Fruit fly (Drosophila melanogaster) whole organism, wandering third instar larva: Measurements from ENCODE around the gene mei-P26.

Experiments
- CG9705 ChIP-seq: fragments of 200-800 bp; sonication (Bioruptor generic); optimal IDR thresholded peaks from 2 replicates; lab custom pipeline; 2018; ENCODE audit warnings: missing biosample characterization, mild to moderate bottlenecking, missing genetic modification characterization
- CrebA ChIP-seq: fragments of 200-800 bp; sonication (Bioruptor generic); optimal IDR thresholded peaks from 2 replicates; lab custom pipeline; 2016; ENCODE audit warnings: missing biosample characterization, mild to moderate bottlenecking, missing genetic modification characterization, borderline replicate concordance
- Hr78 ChIP-seq: fragments of >200 bp; optimal IDR thresholded peaks from 2 replicates; lab custom pipeline; 2017; ENCODE audit warnings: missing biosample characterization, missing genetic modification characterization
- Myc ChIP-seq: fragments of >200 bp; optimal IDR thresholded peaks from 2 replicates; lab custom pipeline; 2017
- OdsH ChIP-seq: fragments of 200-800 bp; sonication (Bioruptor generic); optimal IDR thresholded peaks from 2 replicates; lab custom pipeline; 2016; ENCODE audit warnings: missing biosample characterization, mild to moderate bottlenecking, missing genetic modification characterization
- Rel ChIP-seq, 2 experiments: fragments of 200-800 bp; sonication (Bioruptor generic) in 1 of 2; optimal IDR thresholded peaks; 2 replicates in 1 of 2; 3 replicates in 1 of 2; lab custom pipeline; 2016 to 2019; ENCODE audit warnings: mild to moderate bottlenecking in 2 of 2, missing biosample characterization in 2 of 2, missing genetic modification characterization in 2 of 2, moderate library complexity in 1 of 2
- Sp1 ChIP-seq: fragments of 200-800 bp; sonication (Bioruptor generic); optimal IDR thresholded peaks from 3 replicates; lab custom pipeline; 2019; ENCODE audit warnings: missing biosample characterization, mild to moderate bottlenecking, missing genetic modification characterization, moderate library complexity
- br ChIP-seq: fragments of 200-800 bp; sonication (Bioruptor generic); optimal IDR thresholded peaks from 2 replicates; lab custom pipeline; 2016; ENCODE audit warnings: missing biosample characterization, missing genetic modification characterization
- ey ChIP-seq: fragments of 200-800 bp; sonication (Bioruptor generic); optimal IDR thresholded peaks from 2 replicates; lab custom pipeline; 2016; ENCODE audit warnings: missing biosample characterization, missing genetic modification characterization
- pan ChIP-seq: fragments of >200 bp; optimal IDR thresholded peaks from 2 replicates; lab custom pipeline; 2017
- psq ChIP-seq: fragments of 200-800 bp; sonication (Bioruptor generic); optimal IDR thresholded peaks from 3 replicates; lab custom pipeline; 2017; ENCODE audit warnings: missing biosample characterization, mild to moderate bottlenecking, missing genetic modification characterization, moderate library complexity

dm6 chrX:9134241-9134849 lies 28.7 kb upstream of the mei-P26 start:
- no peak for TF ChIP-seq Hr78 (GFP tag; lab: Kevin White, UChicago)
- TF ChIP-seq Rel (GFP tag; optimal IDR thresholded peaks at IDR 0.05; lab: Kevin White, UChicago): no peak
- TF ChIP-seq Rel (tag; optimal IDR thresholded peaks at IDR 0.05; lab: Kevin White, UChicago): no peak
- TF ChIP-seq psq (GFP tag; lab: Kevin White, UChicago): no peak
- no peak for TF ChIP-seq pan (lab: Kevin White, UChicago)
- TF ChIP-seq ey (GFP tag; lab: Kevin White, UChicago): no peak
- no peak for TF ChIP-seq Sp1
- TF ChIP-seq OdsH (GFP tag; lab: Kevin White, UChicago): no peak
- TF ChIP-seq br (GFP tag; lab: Kevin White, UChicago): no peak
- TF ChIP-seq Myc (lab: Kevin White, UChicago): no peak
- TF ChIP-seq CG9705 (GFP tag; lab: Kevin White, UChicago): no peak
- TF ChIP-seq CrebA: no peak
